Worm (Caenorhabditis elegans): ENCODE measurements around the gene ceh-43.

ceh-43 gene

DNA sequence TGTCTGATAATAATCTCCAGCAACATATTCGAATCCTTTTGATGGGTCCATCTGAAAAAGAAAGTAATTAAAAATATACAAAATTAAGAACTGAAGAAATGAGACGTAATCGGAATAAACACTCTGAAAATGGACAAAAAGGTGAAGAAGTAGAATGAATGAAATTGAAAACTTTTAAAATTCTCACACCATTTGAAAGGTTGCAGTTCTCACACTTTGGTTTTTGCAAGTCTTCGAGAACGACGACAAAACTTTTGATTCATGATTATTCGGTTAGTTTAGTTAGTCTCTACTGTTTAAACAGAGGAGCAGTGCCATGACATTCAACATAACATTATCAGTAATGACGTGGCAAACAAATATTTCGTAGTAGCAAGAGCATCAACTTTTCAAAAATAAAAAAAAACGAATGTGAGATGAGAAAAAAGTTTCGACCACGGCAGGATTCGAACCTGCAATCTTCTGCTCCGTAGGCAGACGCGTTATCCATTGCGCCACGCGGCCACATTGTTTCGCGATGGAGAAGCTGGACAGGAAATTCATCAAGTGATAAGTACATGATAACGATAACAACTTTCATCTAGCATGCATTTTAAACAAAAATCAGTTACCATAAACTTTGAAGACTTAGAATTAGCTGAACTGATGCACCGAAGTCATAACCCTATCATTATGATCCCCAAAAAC, at the start of gene ceh-43:
ceh-43 (minus strand) TSS at position 51 of the 687 bp plus-strand sequence.
- TF ChIP-seq med-1 (GFP tag; optimal IDR thresholded peaks at IDR 0.05; ENCODE audit: insufficient read depth) (no peak), cog-1 (tag; optimal IDR thresholded peaks at IDR 0.05) (no peak), ztf-29 (GFP tag; IDR thresholded peaks at IDR 0.05) (no peak)

DNA sequence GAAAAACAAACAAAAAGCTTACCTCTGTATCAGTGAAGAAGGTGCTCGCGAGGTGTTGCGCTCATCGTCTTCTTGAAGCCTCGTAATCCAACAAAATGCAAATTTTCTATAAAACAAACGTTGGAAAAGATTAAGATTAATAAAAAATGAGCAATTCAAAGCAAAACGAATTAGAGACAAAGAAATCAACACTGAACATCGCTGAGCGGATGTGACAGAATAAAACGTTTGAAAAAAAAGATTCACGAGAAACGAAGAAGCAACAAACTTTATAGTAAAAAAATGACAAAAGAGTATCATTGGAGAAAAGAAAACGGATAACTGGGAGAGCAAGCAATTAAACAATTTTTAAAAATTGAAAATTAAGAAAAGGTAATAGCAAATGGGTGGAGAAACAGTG, 49.2 kb upstream of the ceh-43 start, which contains the start of the genes C07G2.5 and atf-7:
C07G2.5 (minus strand) TSS at position 101 of the 400 bp plus-strand sequence.
atf-7 (minus strand) TSS at position 108 of the 400 bp plus-strand sequence.
- TF ChIP-seq ztf-29 (GFP tag; IDR thresholded peaks at IDR 0.05) (no peak), cog-1 (tag; optimal IDR thresholded peaks at IDR 0.05) (no peak), ref-1 (GFP tag; conservative IDR thresholded peaks at IDR 0.05) (no peak), klf-2 (GFP tag; conservative IDR thresholded peaks at IDR 0.05) (no peak), med-1 (GFP tag; optimal IDR thresholded peaks at IDR 0.05; ENCODE audit: insufficient read depth) (no peak), flt-1 (GFP tag; IDR thresholded peaks at IDR 0.05) (no peak), ztf-23 (GFP tag; IDR thresholded peaks at IDR 0.05) (no peak), T22C8.4 (GFP tag; IDR thresholded peaks at IDR 0.05) (no peak), tab-1 (GFP tag; IDR thresholded peaks at IDR 0.05) (no peak)

ce11 chrIII:4496085-4496484, 46.3 kb upstream of the ceh-43 start:
- TF ChIP-seq klf-2 (GFP tag; conservative IDR thresholded peaks at IDR 0.05) = no peak
- no peak for TF ChIP-seq ztf-23 (GFP tag; IDR thresholded peaks at IDR 0.05)
- no peak for TF ChIP-seq T22C8.4 (GFP tag; IDR thresholded peaks at IDR 0.05)
- no peak for TF ChIP-seq flt-1 (GFP tag; IDR thresholded peaks at IDR 0.05)
- TF ChIP-seq med-1 (GFP tag; optimal IDR thresholded peaks at IDR 0.05; ENCODE audit: insufficient read depth) = no peak

DNA sequence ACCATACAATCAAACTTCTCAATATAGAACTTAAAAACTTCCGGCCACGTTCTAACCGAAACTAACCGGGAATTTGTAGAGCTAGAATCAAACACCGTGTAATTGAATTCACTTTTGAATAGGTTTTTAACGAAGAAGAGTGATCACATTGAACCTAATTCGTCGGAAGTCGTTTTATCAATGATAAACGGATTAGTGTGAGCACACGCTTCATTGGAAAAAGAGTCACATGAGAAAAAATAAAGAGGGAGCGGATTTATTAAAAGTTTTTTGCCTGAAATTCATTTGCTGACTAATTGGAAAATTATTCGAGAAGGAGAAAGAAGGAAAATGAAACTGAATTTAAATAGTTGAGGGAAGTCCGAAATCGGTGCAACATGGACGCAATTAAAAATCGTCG, 45.9 kb upstream of the ceh-43 start:
- TF ChIP-seq T22C8.4 (GFP tag; IDR thresholded peaks at IDR 0.05) (no peak), klf-2 (GFP tag; conservative IDR thresholded peaks at IDR 0.05) (no peak), ref-1 (GFP tag; conservative IDR thresholded peaks at IDR 0.05) (no peak), med-1 (GFP tag; optimal IDR thresholded peaks at IDR 0.05; ENCODE audit: insufficient read depth) (no peak), cog-1 (tag; optimal IDR thresholded peaks at IDR 0.05) (no peak), ztf-23 (GFP tag; IDR thresholded peaks at IDR 0.05) (no peak), flt-1 (GFP tag; IDR thresholded peaks at IDR 0.05) (no peak), ztf-29 (GFP tag; IDR thresholded peaks at IDR 0.05) (no peak), tab-1 (GFP tag; IDR thresholded peaks at IDR 0.05) (no peak)

DNA sequence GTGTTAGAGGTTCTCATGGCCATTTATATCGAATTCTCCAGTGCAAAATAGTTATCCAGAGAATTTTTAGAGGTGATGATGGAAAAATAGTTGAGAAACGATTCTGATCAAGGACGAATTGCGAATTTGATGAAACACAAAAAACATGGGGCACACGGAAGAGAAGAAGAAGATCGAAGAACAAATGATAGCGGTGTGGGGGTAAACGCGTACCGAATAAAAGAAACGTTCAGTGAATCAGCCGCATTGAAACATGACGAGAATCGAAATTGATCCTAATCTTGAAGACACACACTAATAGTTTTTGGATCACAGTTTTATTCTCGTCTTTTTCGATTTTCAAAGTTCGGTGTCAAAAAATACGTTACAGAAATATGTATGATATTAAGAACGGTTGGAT, 45.5 kb upstream of the ceh-43 start:
- TF ChIP-seq cog-1 (tag; optimal IDR thresholded peaks at IDR 0.05) (no peak), ztf-23 (GFP tag; IDR thresholded peaks at IDR 0.05) (no peak), flt-1 (GFP tag; IDR thresholded peaks at IDR 0.05) (no peak), med-1 (GFP tag; optimal IDR thresholded peaks at IDR 0.05; ENCODE audit: insufficient read depth) (no peak), ztf-29 (GFP tag; IDR thresholded peaks at IDR 0.05) (no peak), T22C8.4 (GFP tag; IDR thresholded peaks at IDR 0.05) (no peak), ref-1 (GFP tag; conservative IDR thresholded peaks at IDR 0.05) (no peak), klf-2 (GFP tag; conservative IDR thresholded peaks at IDR 0.05) (no peak), tab-1 (GFP tag; IDR thresholded peaks at IDR 0.05) (no peak)

ce11 chrIII:4494541-4495010, 44.8 kb upstream of the ceh-43 start:
- no peak for TF ChIP-seq ztf-23 (GFP tag; IDR thresholded peaks at IDR 0.05)
- no peak for TF ChIP-seq T22C8.4 (GFP tag; IDR thresholded peaks at IDR 0.05)
- TF ChIP-seq flt-1 (GFP tag; IDR thresholded peaks at IDR 0.05) = no peak

DNA sequence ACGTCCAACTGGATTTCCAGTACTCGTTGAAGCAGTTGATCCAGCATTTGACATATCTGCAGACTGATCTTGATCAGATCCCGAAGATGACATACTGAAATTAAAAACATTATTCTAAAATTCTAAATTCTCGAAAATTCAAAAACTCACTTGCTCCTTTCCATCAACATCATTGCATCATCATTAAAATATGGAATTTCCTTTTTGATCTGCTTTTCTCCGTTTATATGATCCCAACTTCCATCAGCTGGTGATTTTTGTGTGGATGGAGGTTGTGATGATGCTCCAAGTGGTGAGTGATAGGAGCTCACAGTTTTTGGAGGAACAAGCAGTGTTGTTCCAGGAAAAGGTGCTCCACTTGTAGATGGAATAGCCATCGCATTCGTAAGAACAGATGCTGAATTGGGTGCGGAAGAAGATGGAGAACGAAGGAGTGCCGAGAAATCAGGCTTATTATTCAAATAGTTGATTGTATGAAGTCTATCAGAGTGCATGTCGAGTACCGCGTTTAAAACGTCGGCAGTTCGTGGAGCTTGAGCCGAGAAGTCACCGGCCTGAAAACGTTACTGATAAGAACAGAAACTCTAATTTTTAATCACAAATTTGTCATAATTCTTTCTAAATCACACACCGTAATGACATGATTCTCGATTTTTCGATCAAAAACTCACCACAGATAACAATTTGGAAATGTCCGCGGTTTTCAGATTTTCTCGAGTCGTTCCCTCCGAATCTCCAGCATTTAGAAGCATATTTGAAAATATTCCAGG, 43.5 kb upstream of the ceh-43 start:
- TF ChIP-seq klf-2 (GFP tag; conservative IDR thresholded peaks at IDR 0.05) (no peak), ztf-29 (GFP tag; IDR thresholded peaks at IDR 0.05) (no peak), cog-1 (tag; optimal IDR thresholded peaks at IDR 0.05) (no peak), med-1 (GFP tag; optimal IDR thresholded peaks at IDR 0.05; ENCODE audit: insufficient read depth) (no peak), flt-1 (GFP tag; IDR thresholded peaks at IDR 0.05) (no peak), ztf-23 (GFP tag; IDR thresholded peaks at IDR 0.05) (no peak), tab-1 (GFP tag; IDR thresholded peaks at IDR 0.05) (no peak), T22C8.4 (GFP tag; IDR thresholded peaks at IDR 0.05) (no peak)

- TF ChIP-seq med-1 (GFP tag; optimal IDR thresholded peaks at IDR 0.05; ENCODE audit: insufficient read depth) = no peak
- no peak for TF ChIP-seq ztf-23 (GFP tag; IDR thresholded peaks at IDR 0.05)
- no peak for TF ChIP-seq cog-1 (tag; optimal IDR thresholded peaks at IDR 0.05)
- TF ChIP-seq ref-1 (GFP tag; conservative IDR thresholded peaks at IDR 0.05) = no peak
- no peak for TF ChIP-seq tab-1 (GFP tag; IDR thresholded peaks at IDR 0.05)
- no peak for TF ChIP-seq klf-2 (GFP tag; conservative IDR thresholded peaks at IDR 0.05)
- no peak for TF ChIP-seq flt-1 (GFP tag; IDR thresholded peaks at IDR 0.05)
- TF ChIP-seq ztf-29 (GFP tag; IDR thresholded peaks at IDR 0.05) = no peak
- no peak for TF ChIP-seq T22C8.4 (GFP tag; IDR thresholded peaks at IDR 0.05)
Measured at ce11 chrIII:4491164-4492144, 41.7 kb upstream of the ceh-43 start.

DNA sequence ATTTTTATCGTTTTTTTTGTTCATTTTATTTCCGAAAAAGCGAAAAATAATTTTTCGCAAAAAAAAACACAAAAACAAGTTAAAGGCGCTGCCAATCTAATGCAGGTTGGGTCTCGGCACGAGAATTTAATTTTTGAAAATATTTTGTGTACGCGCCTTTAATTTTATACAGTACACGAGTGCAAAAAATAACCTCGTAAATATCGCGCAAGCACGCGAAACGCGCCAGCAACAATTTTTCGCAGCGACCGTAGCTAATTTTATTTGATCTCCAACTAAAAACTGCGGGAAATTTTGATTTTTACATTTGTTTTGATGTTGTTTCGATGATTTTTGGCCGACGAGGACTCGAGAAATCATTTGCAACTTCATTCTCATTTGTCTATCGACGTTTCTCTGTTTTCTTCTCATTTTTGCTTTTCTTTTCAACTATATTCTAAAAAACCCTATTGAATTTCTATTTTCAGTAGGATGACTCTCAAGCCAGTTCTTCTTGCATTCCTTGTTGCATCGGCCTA, 39.2 kb upstream of the ceh-43 start, which contains the start of gene cpg-1:
cpg-1 (plus strand) TSS at position 468 of the 518 bp plus-strand sequence.
- TF ChIP-seq tab-1 (GFP tag; IDR thresholded peaks at IDR 0.05) = no peak
- TF ChIP-seq ztf-23 (GFP tag; IDR thresholded peaks at IDR 0.05) = no peak
